Worm (Caenorhabditis elegans) whole organism, L1 larva: ENCODE results near the gene Y73B6BL.270.
"Not testable (repeated sequence)": the region's sequence is repeated elsewhere in the genome, so short reads cannot be mapped to it uniquely, and the experiment has no call there.

Experiments used
- C34B4.2 ChIP-seq: sonication (generic microtip); optimal IDR thresholded peaks from 2 replicates; lab custom pipeline; 2017; ENCODE audit warnings: mild to moderate bottlenecking, missing genetic modification characterization, missing compliant biosample characterization
- Y116A8C.19 ChIP-seq: sonication (generic microtip); optimal IDR thresholded peaks from 2 replicates; lab custom pipeline; 2016; ENCODE audit warnings: missing compliant biosample characterization, missing genetic modification characterization, borderline replicate concordance
- ceh-63 ChIP-seq: fragments of 200-800 bp; sonication (Bioruptor generic); optimal IDR thresholded peaks from 2 replicates; lab custom pipeline; 2018; ENCODE audit warnings: mild to moderate bottlenecking, missing genetic modification characterization, missing compliant biosample characterization
- ceh-82 ChIP-seq, 3 experiments: fragments of 150-350 bp in 1 of 3; sonication (generic microtip) in 2 of 3; optimal IDR thresholded peaks; 2 replicates each; lab custom pipeline; 2014 to 2017; ENCODE audit warnings: missing biosample characterization in 3 of 3, missing genetic modification characterization in 3 of 3
- ceh-88 ChIP-seq: fragments of 200-800 bp; sonication (Bioruptor generic); IDR thresholded peaks from 2 replicates; pipeline ENCODE4 v1.3.6; 2022; ENCODE audit warnings: missing genetic modification characterization, missing compliant biosample characterization
- ces-1 ChIP-seq: fragments of 150-350 bp; optimal IDR thresholded peaks from 2 replicates; lab custom pipeline; 2014; ENCODE audit warnings: missing biosample characterization, missing genetic modification reagents, missing genetic modification characterization
- dsc-1 ChIP-seq: sonication (generic microtip); optimal IDR thresholded peaks from 2 replicates; lab custom pipeline; 2016; ENCODE audit warnings: mild to moderate bottlenecking, missing genetic modification characterization, missing compliant biosample characterization
- efl-1 ChIP-seq, 4 experiments: fragments of 150-350 bp; optimal IDR thresholded peaks in 3 of 4; peaks in 1 of 4; 1 replicate in 1 of 4; 2 replicates in 3 of 4; lab custom pipeline; 2014; ENCODE audit warnings: missing biosample characterization in 2 of 4, missing genetic modification characterization in 2 of 4, missing genetic modification reagents in 2 of 4
- egl-27 ChIP-seq, 2 experiments: fragments of 150-350 bp in 1 of 2; sonication (generic microtip); optimal IDR thresholded peaks; 3 replicates each; lab custom pipeline; 2017 to 2018; ENCODE audit warnings: missing biosample characterization in 2 of 2, missing genetic modification characterization in 2 of 2, missing genetic modification reagents in 2 of 2
- ets-5 ChIP-seq: fragments of 200-800 bp; sonication (Bioruptor generic); IDR thresholded peaks from 2 replicates; pipeline ENCODE4 v1.3.6; 2022; ENCODE audit warnings: missing genetic modification characterization, missing compliant biosample characterization
- fkh-10 ChIP-seq: sonication (generic microtip); optimal IDR thresholded peaks from 2 replicates; lab custom pipeline; 2017; ENCODE audit warnings: missing biosample characterization, missing genetic modification reagents, missing genetic modification characterization
- fos-1 ChIP-seq: fragments of 150-350 bp; optimal IDR thresholded peaks from 2 replicates; lab custom pipeline; 2014; ENCODE audit warnings: missing biosample characterization, missing genetic modification characterization
- grh-1 ChIP-seq: fragments of 200-800 bp; sonication (Bioruptor generic); IDR thresholded peaks from 2 replicates; pipeline ENCODE4 v1.3.6; 2022; ENCODE audit warnings: missing genetic modification reagents, missing genetic modification characterization, missing compliant biosample characterization
- hlh-4 ChIP-seq: sonication (generic microtip); optimal IDR thresholded peaks from 2 replicates; lab custom pipeline; 2016; ENCODE audit warnings: mild to moderate bottlenecking, missing genetic modification characterization, missing compliant biosample characterization
- hpl-2 ChIP-seq: fragments of 150-350 bp; optimal IDR thresholded peaks from 2 replicates; lab custom pipeline; 2014; ENCODE audit warnings: missing biosample characterization, missing genetic modification reagents, missing genetic modification characterization
- irx-1 ChIP-seq: sonication (generic microtip); optimal IDR thresholded peaks from 2 replicates; lab custom pipeline; 2016; ENCODE audit warnings: missing genetic modification characterization, missing compliant biosample characterization
- isw-1 ChIP-seq: fragments of 200-800 bp; sonication (Bioruptor generic); IDR thresholded peaks from 2 replicates; pipeline ENCODE4 v1.3.6; 2022; ENCODE audit warnings: missing genetic modification characterization, missing compliant biosample characterization
- lin-14 ChIP-seq: fragments of 200-800 bp; sonication (Bioruptor generic); optimal IDR thresholded peaks from 2 replicates; lab custom pipeline; 2018; ENCODE audit warnings: mild to moderate bottlenecking, missing genetic modification characterization, moderate library complexity, missing compliant biosample characterization
- lin-35 ChIP-seq, 2 experiments: fragments of 150-350 bp; optimal IDR thresholded peaks; 2 replicates each; lab custom pipeline; 2014; ENCODE audit warnings: missing biosample characterization in 2 of 2, missing genetic modification characterization in 2 of 2, missing genetic modification reagents in 2 of 2
- lsy-2 ChIP-seq, 2 experiments: fragments of 150-350 bp; optimal IDR thresholded peaks; 2 replicates each; lab custom pipeline; 2014; ENCODE audit warnings: missing biosample characterization in 2 of 2, missing genetic modification characterization in 2 of 2
- nhr-20 ChIP-seq: sonication (generic microtip); optimal IDR thresholded peaks from 2 replicates; lab custom pipeline; 2016; ENCODE audit warnings: mild to moderate bottlenecking, missing genetic modification characterization, missing compliant biosample characterization
- nhr-237 ChIP-seq: fragments of 150-350 bp; optimal IDR thresholded peaks from 2 replicates; lab custom pipeline; 2014; ENCODE audit warnings: missing biosample characterization, missing genetic modification characterization
- nhr-47 ChIP-seq: sonication (generic microtip); optimal IDR thresholded peaks from 2 replicates; lab custom pipeline; 2016; ENCODE audit warnings: mild to moderate bottlenecking, missing genetic modification characterization, moderate library complexity, missing compliant biosample characterization
- nhr-71 ChIP-seq: sonication (generic microtip); optimal IDR thresholded peaks from 2 replicates; lab custom pipeline; 2016; ENCODE audit warnings: mild to moderate bottlenecking, missing genetic modification characterization, moderate library complexity, missing compliant biosample characterization
- nhr-77 ChIP-seq: fragments of 150-350 bp; optimal IDR thresholded peaks from 2 replicates; lab custom pipeline; 2014; ENCODE audit warnings: missing biosample characterization, missing genetic modification characterization
- nhr-84 ChIP-seq: sonication (generic microtip); optimal IDR thresholded peaks from 2 replicates; lab custom pipeline; 2017; ENCODE audit warnings: missing biosample characterization, missing genetic modification characterization
- pag-3 ChIP-seq: sonication (generic microtip); optimal IDR thresholded peaks from 2 replicates; lab custom pipeline; 2017; ENCODE audit warnings: missing genetic modification characterization, mild to moderate bottlenecking, missing compliant biosample characterization, antibody characterized with exemption, borderline replicate concordance; ENCODE audit not compliant: insufficient read depth
- rnt-1 ChIP-seq: sonication (generic microtip); optimal IDR thresholded peaks from 2 replicates; lab custom pipeline; 2016; ENCODE audit warnings: mild to moderate bottlenecking, missing genetic modification characterization, moderate library complexity, missing compliant biosample characterization
- skn-1 ChIP-seq: fragments of 150-350 bp; optimal IDR thresholded peaks from 2 replicates; lab custom pipeline; 2014; ENCODE audit warnings: missing biosample characterization, missing genetic modification characterization
- snu-23 ChIP-seq: sonication (generic microtip); optimal IDR thresholded peaks from 2 replicates; lab custom pipeline; 2016; ENCODE audit warnings: missing genetic modification characterization, missing compliant biosample characterization
- sox-4 ChIP-seq: sonication (generic microtip); optimal IDR thresholded peaks from 2 replicates; lab custom pipeline; 2016; ENCODE audit warnings: missing genetic modification characterization, missing compliant biosample characterization
- sup-37 ChIP-seq: fragments of 200-800 bp; sonication (Bioruptor generic); optimal IDR thresholded peaks from 2 replicates; lab custom pipeline; 2018; ENCODE audit warnings: mild to moderate bottlenecking, missing genetic modification characterization, missing compliant biosample characterization
- swsn-7 ChIP-seq: sonication (generic microtip); optimal IDR thresholded peaks from 2 replicates; lab custom pipeline; 2016; ENCODE audit warnings: missing genetic modification characterization, missing compliant biosample characterization
- tlp-1 ChIP-seq: fragments of 150-350 bp; optimal IDR thresholded peaks from 2 replicates; lab custom pipeline; 2014; ENCODE audit warnings: missing biosample characterization, missing genetic modification characterization
- unc-130 ChIP-seq: fragments of 150-350 bp; optimal IDR thresholded peaks from 2 replicates; lab custom pipeline; 2017; ENCODE audit warnings: missing biosample characterization, missing genetic modification characterization, inconsistent platforms
- unc-30 ChIP-seq: sonication (generic microtip); optimal IDR thresholded peaks from 2 replicates; lab custom pipeline; 2017; ENCODE audit warnings: missing biosample characterization, missing genetic modification characterization
- unc-86 ChIP-seq: sonication (generic microtip); optimal IDR thresholded peaks from 2 replicates; lab custom pipeline; 2016; ENCODE audit warnings: missing genetic modification characterization, missing compliant biosample characterization
- vab-15 ChIP-seq: sonication (generic microtip); optimal IDR thresholded peaks from 2 replicates; lab custom pipeline; 2017; ENCODE audit warnings: missing genotype, mild to moderate bottlenecking, missing genetic modification characterization, missing compliant biosample characterization
- xbp-1 ChIP-seq: sonication (generic microtip); optimal IDR thresholded peaks from 2 replicates; lab custom pipeline; 2016; ENCODE audit warnings: missing genetic modification characterization, missing compliant biosample characterization
- zag-1 ChIP-seq: fragments of 150-350 bp; optimal IDR thresholded peaks from 2 replicates; lab custom pipeline; 2014; ENCODE audit warnings: missing biosample characterization, missing genetic modification characterization
- ztf-11 ChIP-seq, 2 experiments: sonication (generic microtip); optimal IDR thresholded peaks; 2 replicates each; lab custom pipeline; 2016 to 2017; ENCODE audit warnings: missing genetic modification characterization in 2 of 2, missing biosample characterization in 1 of 2, missing compliant biosample characterization in 1 of 2

Gene Y73B6BL.270

ce11 chrIV:6342431-6342830 lies 22.7 kb upstream of the Y73B6BL.270 start, which contains the start of gene Y73B6BL.288:
Gene Y73B6BL.288, minus strand, starts transcription at chrIV:6342531.
- TF ChIP-seq hpl-2 (no peak), nhr-237 (no peak), ceh-63 (no peak), ceh-82 (tag; optimal IDR thresholded peaks at IDR 0.05; lab: Kevin White, UChicago) (no peak), unc-30 (no peak), Y116A8C.19 (no peak), irx-1 (tag; lab: Kevin White, UChicago) (no peak), ets-5 (no peak)

ce11 chrIV:6342876-6343275 lies 22.3 kb upstream of the Y73B6BL.270 start, which contains the start of gene Y73B6BL.14:
Gene Y73B6BL.14, minus strand, starts transcription at chrIV:6342976.
- TF ChIP-seq lin-14 (peak; percentile 3), C34B4.2 (tag; lab: Kevin White, UChicago) (no peak), nhr-77 (no peak)

ce11 chrIV:6347213-6347612 lies 17.9 kb upstream of the Y73B6BL.270 start, which contains the start of gene Y73B6BL.289:
Gene Y73B6BL.289, plus strand, starts transcription at chrIV:6347513.
- TF ChIP-seq nhr-71 (tag; lab: Kevin White, UChicago); zag-1; unc-30: not testable (repeated sequence)

- no peak for TF ChIP-seq ceh-88 (GFP tag; lab: Robert Waterston, UW)
These were observed 3.5 kb upstream of the Y73B6BL.270 start, which contains the start of gene Y73B6BL.47 for ce11 chrIV:6361668-6362067. Gene Y73B6BL.47, plus strand, starts transcription at chrIV:6361968.

ce11 chrIV:6363604-6364003 lies 1.5 kb upstream of the Y73B6BL.270 start:
- TF ChIP-seq fkh-10: peak; percentile 22
- TF ChIP-seq efl-1 (optimal IDR thresholded peaks at IDR 0.05; lab: Kevin White, UChicago): no peak
- peak in 1 of 2 experiments; percentile 72 for TF ChIP-seq efl-1 (GFP tag; optimal IDR thresholded peaks at IDR 0.05 in 1 of 2; lab: Kevin White, UChicago)
- no peak for TF ChIP-seq pag-3 (tag; lab: Kevin White, UChicago)
- TF ChIP-seq snu-23: no peak

- TF ChIP-seq lin-14: peak; percentile 62
- no peak for TF ChIP-seq nhr-20 (tag; lab: Kevin White, UChicago)
- TF ChIP-seq nhr-71 (tag; lab: Kevin White, UChicago): peak; percentile 21
- peak; percentile 67 for TF ChIP-seq fkh-10
- no peak for TF ChIP-seq efl-1 (optimal IDR thresholded peaks at IDR 0.05; lab: Kevin White, UChicago)
- peak in 1 of 2 experiments; percentile 39 for TF ChIP-seq efl-1 (GFP tag; optimal IDR thresholded peaks at IDR 0.05 in 1 of 2; lab: Kevin White, UChicago)
- TF ChIP-seq Y116A8C.19: no peak
- peak; percentile 31 for TF ChIP-seq ces-1 (GFP tag; lab: Kevin White, UChicago)
These were observed 887 bp downstream of the Y73B6BL.270 start for ce11 chrIV:6366032-6366431.

ce11 chrIV:6369489-6369888 lies 4.3 kb downstream of the Y73B6BL.270 start:
- no peak for TF ChIP-seq skn-1 (tag; lab: Kevin White, UChicago)
- TF ChIP-seq swsn-7 (tag; lab: Kevin White, UChicago): peak; percentile 26
- TF ChIP-seq dsc-1 (tag; lab: Kevin White, UChicago): peak; percentile 36
- TF ChIP-seq xbp-1: peak; percentile 2
- peak; percentile 70 for TF ChIP-seq rnt-1
- TF ChIP-seq lsy-2 (tag; optimal IDR thresholded peaks at IDR 0.05; lab: Kevin White, UChicago): peak in 1 of 2 experiments; percentile 52
- peak in 1 of 2 experiments; percentile 8 for TF ChIP-seq ztf-11 (tag; optimal IDR thresholded peaks at IDR 0.05; lab: Kevin White, UChicago)
- peak; percentile 75 to 91 for TF ChIP-seq lin-35 (GFP tag; optimal IDR thresholded peaks at IDR 0.05; lab: Kevin White, UChicago)
- peak; percentile 5 for TF ChIP-seq sox-4
- no peak for TF ChIP-seq unc-130 (tag; lab: Kevin White, UChicago)
- no peak for TF ChIP-seq unc-86
- no peak for TF ChIP-seq grh-1 (GFP tag; lab: Robert Waterston, UW)
- no peak for TF ChIP-seq egl-27 (tag; optimal IDR thresholded peaks at IDR 0.05; lab: Kevin White, UChicago)
- peak; percentile 56 for TF ChIP-seq nhr-47 (tag; lab: Kevin White, UChicago)
- no peak for TF ChIP-seq nhr-84 (tag; lab: Kevin White, UChicago)
- no peak for TF ChIP-seq tlp-1 (tag; lab: Kevin White, UChicago)
- TF ChIP-seq sup-37 (GFP tag; lab: Kevin White, UChicago): no peak
- peak; percentile 58 for TF ChIP-seq nhr-71 (tag; lab: Kevin White, UChicago)
- no peak for TF ChIP-seq hpl-2
- no peak for TF ChIP-seq hlh-4
- no peak for TF ChIP-seq fos-1 (tag; lab: Kevin White, UChicago)
- TF ChIP-seq vab-15 (tag; lab: Kevin White, UChicago): no peak
- TF ChIP-seq isw-1 (GFP tag; lab: Robert Waterston, UW): no peak
